Worm (Caenorhabditis elegans): ENCODE measurements around the gene nhr-204.

DNA sequence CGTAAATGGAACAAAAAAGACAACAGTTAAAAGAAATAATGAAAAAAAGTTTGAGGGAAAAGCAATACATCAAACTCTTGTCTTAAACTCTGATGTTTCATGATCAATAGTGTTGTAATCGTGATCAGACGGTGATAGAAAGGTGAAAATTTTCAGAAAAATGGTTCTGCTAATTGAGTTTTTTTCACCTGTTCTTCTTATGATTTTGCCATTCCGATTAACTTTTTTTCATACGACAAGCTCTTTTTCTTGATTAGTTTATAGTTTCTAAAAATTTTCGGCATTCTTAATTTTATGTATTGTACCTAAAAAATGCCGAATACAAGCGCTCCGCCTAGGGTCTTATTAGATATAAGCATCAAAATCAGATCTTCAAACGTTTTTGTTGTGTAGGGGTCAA lies 42.9 kb downstream of the nhr-204 start:
- no peak for TF ChIP-seq sptf-1 (tag; optimal IDR thresholded peaks at IDR 0.05)
- TF ChIP-seq nhr-28 (tag; optimal IDR thresholded peaks at IDR 0.05), result no peak
- TF ChIP-seq bed-3 (GFP tag; optimal IDR thresholded peaks at IDR 0.05), result no peak
- no peak for TF ChIP-seq nhr-12 (tag; optimal IDR thresholded peaks at IDR 0.05)
- TF ChIP-seq elt-3 (tag; optimal IDR thresholded peaks at IDR 0.05), result no peak
- TF ChIP-seq snpc-4 (tag; optimal IDR thresholded peaks at IDR 0.05), result no peak
- no peak for TF ChIP-seq drap-1 (GFP tag; optimal IDR thresholded peaks at IDR 0.05)

Data from whole organism, mixed stage, embryonic.